Worm (Caenorhabditis elegans): Measurements from ENCODE around the gene tbc-13.

DNA sequence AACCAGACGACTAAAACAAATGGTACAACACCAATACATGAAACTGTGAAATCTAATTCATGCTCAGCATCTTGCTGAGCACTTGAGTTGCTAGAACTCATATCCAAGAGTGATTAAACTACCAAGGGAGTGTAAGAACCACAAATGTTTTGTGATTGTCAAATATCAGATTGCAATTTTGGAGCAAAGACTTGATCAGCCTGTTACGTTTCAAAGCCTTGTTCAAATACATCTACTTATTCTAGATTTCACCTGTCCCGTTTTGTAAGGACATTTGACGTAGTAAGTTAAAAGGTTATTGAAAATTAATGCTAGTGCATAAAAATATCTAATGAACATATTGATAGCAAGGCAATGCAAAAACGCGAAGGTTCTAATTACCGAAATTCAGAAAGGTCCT is 7.5 kb upstream of the tbc-13 start, which contains the start of gene F45E6.1:
- TF ChIP-seq snpc-4 (tag; optimal IDR thresholded peaks at IDR 0.05) (no peak), lin-13 (tag; optimal IDR thresholded peaks at IDR 0.05) (no peak), tbx-8 (GFP tag; optimal IDR thresholded peaks at IDR 0.05) (no peak), unc-62 (GFP tag; optimal IDR thresholded peaks at IDR 0.05) (no peak), mep-1 (tag; optimal IDR thresholded peaks at IDR 0.05) (no peak), lsy-2 (tag; optimal IDR thresholded peaks at IDR 0.05) (no peak)

All from whole organism, mixed stage, embryonic.